Worm (Caenorhabditis elegans) whole organism, early embryonic: Measurements from ENCODE around the gene T26C5.5.

Experiments
- F13C5.2 ChIP-seq: sonication (generic microtip); optimal IDR thresholded peaks from 2 replicates; lab custom pipeline; 2017; ENCODE audit warnings: mild to moderate bottlenecking, missing genetic modification characterization, inconsistent platforms, missing compliant biosample characterization
- aly-1 ChIP-seq: sonication (generic microtip); optimal IDR thresholded peaks from 2 replicates; lab custom pipeline; 2016; ENCODE audit warnings: missing genetic modification characterization, missing compliant biosample characterization
- ama-1 ChIP-seq: fragments of 150-350 bp; optimal IDR thresholded peaks from 2 replicates; lab custom pipeline; 2014
- ceh-13 ChIP-seq: fragments of 200-800 bp; sonication (Bioruptor generic); optimal IDR thresholded peaks from 2 replicates; lab custom pipeline; 2018; ENCODE audit warnings: mild to moderate bottlenecking, missing genetic modification characterization, missing compliant biosample characterization
- ceh-36 ChIP-seq: sonication (generic microtip); optimal IDR thresholded peaks from 2 replicates; lab custom pipeline; 2016; ENCODE audit warnings: missing genetic modification characterization, inconsistent platforms, missing compliant biosample characterization
- ets-7 ChIP-seq: sonication (generic microtip); optimal IDR thresholded peaks from 2 replicates; lab custom pipeline; 2016; ENCODE audit warnings: missing genotype, missing genetic modification characterization, missing compliant biosample characterization
- hmg-4 ChIP-seq: fragments of 200-800 bp; sonication (Bioruptor generic); optimal IDR thresholded peaks from 2 replicates; lab custom pipeline; 2018; ENCODE audit warnings: mild to moderate bottlenecking, missing genetic modification characterization, missing compliant biosample characterization
- hnd-1 ChIP-seq: sonication (generic microtip); optimal IDR thresholded peaks from 2 replicates; lab custom pipeline; 2016; ENCODE audit warnings: missing genetic modification characterization, missing compliant biosample characterization
- scrt-1 ChIP-seq: fragments of 200-800 bp; sonication (Bioruptor generic); IDR thresholded peaks from 2 replicates; pipeline ENCODE4 v1.3.6; 2022; ENCODE audit warnings: missing genetic modification characterization, missing compliant biosample characterization
- sea-1 ChIP-seq: fragments of 200-800 bp; sonication (Bioruptor generic); conservative IDR thresholded peaks from 2 replicates; pipeline ENCODE4 v1.3.6; 2022; ENCODE audit warnings: missing genetic modification characterization, missing compliant biosample characterization
- tbx-37 ChIP-seq: fragments of 200-800 bp; sonication (Bioruptor generic); conservative IDR thresholded peaks from 2 replicates; pipeline ENCODE4 v1.3.6; 2022; ENCODE audit warnings: missing genetic modification reagents, missing genetic modification characterization, missing compliant biosample characterization
- tra-4 ChIP-seq: sonication (generic microtip); optimal IDR thresholded peaks from 2 replicates; lab custom pipeline; 2017; ENCODE audit warnings: missing genetic modification characterization, missing compliant biosample characterization

DNA sequence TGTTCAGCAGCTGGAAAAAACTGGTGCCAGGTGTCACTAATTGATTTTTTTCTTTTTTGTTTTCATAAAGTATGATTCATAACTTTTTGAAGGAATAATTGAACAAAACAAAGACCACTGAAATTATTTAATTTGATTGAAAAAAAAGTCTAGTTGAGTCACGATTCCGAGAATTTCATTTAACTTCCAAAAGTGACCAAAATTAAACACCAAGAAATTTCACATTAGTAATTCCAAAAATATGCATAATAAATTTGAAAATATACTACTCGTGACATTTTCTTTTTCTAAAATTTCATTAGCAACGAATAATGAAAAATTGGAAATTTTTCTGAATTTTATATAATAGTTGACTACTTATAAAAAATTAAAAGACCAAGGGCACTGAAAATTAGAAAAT, 35.5 kb upstream of the T26C5.5 start:
- TF ChIP-seq ama-1 (no peak), hmg-4 (GFP tag; lab: Kevin White, UChicago) (no peak), ets-7 (no peak), tra-4 (tag; lab: Kevin White, UChicago) (no peak), tbx-37 (GFP tag; lab: Robert Waterston, UW) (no peak), hnd-1 (no peak), aly-1 (tag; lab: Kevin White, UChicago) (no peak), ceh-13 (GFP tag; lab: Kevin White, UChicago) (no peak), F13C5.2 (tag; lab: Kevin White, UChicago) (no peak), scrt-1 (GFP tag; lab: Robert Waterston, UW) (no peak), ceh-36 (tag; lab: Kevin White, UChicago) (no peak), sea-1 (GFP tag; lab: Robert Waterston, UW) (no peak)
